Worm (Caenorhabditis elegans) whole organism, midembryonic: ENCODE results near the gene srw-67.

Source experiments
- med-1 ChIP-seq: sonication (generic microtip); optimal IDR thresholded peaks from 2 replicates; lab custom pipeline; 2017; ENCODE audit warnings: missing genetic modification characterization, mild to moderate bottlenecking, missing compliant biosample characterization, antibody characterized with exemption, missing genetic modification reagents; ENCODE audit not compliant: insufficient read depth
- ref-1 ChIP-seq: fragments of 200-800 bp; sonication (Bioruptor generic); conservative IDR thresholded peaks from 2 replicates; pipeline ENCODE4 v1.3.6; 2022; ENCODE audit warnings: missing genetic modification reagents, missing genetic modification characterization, missing compliant biosample characterization
- ztf-23 ChIP-seq: fragments of 200-800 bp; sonication (Bioruptor generic); IDR thresholded peaks from 2 replicates; pipeline ENCODE4 v1.3.6; 2022; ENCODE audit warnings: missing genetic modification reagents, missing genetic modification characterization, missing compliant biosample characterization
- ztf-29 ChIP-seq: fragments of 200-800 bp; sonication (Bioruptor generic); IDR thresholded peaks from 2 replicates; pipeline ENCODE4 v1.3.6; 2022; ENCODE audit warnings: missing genetic modification reagents, missing genetic modification characterization, missing compliant biosample characterization

DNA sequence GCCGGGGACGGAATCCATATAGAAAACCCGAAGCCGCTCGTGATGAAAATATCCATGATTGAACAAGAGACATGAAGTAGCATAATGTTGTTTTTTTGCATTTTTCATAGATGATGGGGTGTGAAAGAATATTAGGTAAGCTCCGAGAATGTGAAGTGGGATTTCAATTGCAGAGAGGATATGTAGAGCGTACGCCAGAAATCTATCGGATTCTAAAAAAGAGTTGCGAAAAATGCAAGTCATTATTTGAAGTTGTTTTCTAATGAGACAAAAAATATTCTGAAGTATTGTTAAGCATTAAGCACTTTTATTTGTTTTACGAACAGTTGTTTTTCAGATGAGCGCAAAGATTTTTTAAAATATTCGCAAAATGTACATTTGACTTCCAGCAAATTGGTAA is 6.9 kb downstream of the srw-67 start, which contains the start of gene F18E3.10:
- no peak for TF ChIP-seq ref-1
- TF ChIP-seq med-1 (GFP tag; lab: Kevin White, UChicago): no peak
- TF ChIP-seq ztf-23 (GFP tag; lab: Robert Waterston, UW): no peak
- no peak for TF ChIP-seq ztf-29 (GFP tag; lab: Robert Waterston, UW)
